Worm (Caenorhabditis elegans): ENCODE measurements around the gene F11C1.4.

ce11 chrX:12937521-12937920 is 39.4 kb upstream of the F11C1.4 start:
- TF ChIP-seq elt-3 (tag; optimal IDR thresholded peaks at IDR 0.05) (no peak), sup-37 (GFP tag; optimal IDR thresholded peaks at IDR 0.05) (no peak), unc-62 (GFP tag; optimal IDR thresholded peaks at IDR 0.05) (no peak), nhr-237 (tag; optimal IDR thresholded peaks at IDR 0.05) (no peak), elt-2 (tag; optimal IDR thresholded peaks at IDR 0.05) (no peak), nhr-76 (tag; optimal IDR thresholded peaks at IDR 0.05) (no peak), ztf-11 (tag; optimal IDR thresholded peaks at IDR 0.05) (no peak), grh-1 (GFP tag; IDR thresholded peaks at IDR 0.05) (no peak), nhr-71 (tag; optimal IDR thresholded peaks at IDR 0.05) (no peak)
